Worm (Caenorhabditis elegans) whole organism, midembryonic: ENCODE measurements around the gene nphp-1.

Source experiments
- T22C8.4 ChIP-seq: fragments of 200-800 bp; sonication (Bioruptor generic); IDR thresholded peaks from 2 replicates; pipeline ENCODE4 v1.3.6; 2022; ENCODE audit warnings: missing genetic modification characterization, missing compliant biosample characterization
- cog-1 ChIP-seq: sonication (generic microtip); optimal IDR thresholded peaks from 2 replicates; lab custom pipeline; 2016; ENCODE audit warnings: missing genetic modification characterization, missing compliant biosample characterization
- flt-1 ChIP-seq: fragments of 200-800 bp; sonication (Bioruptor generic); IDR thresholded peaks from 2 replicates; pipeline ENCODE4 v1.3.6; 2022; ENCODE audit warnings: missing genetic modification characterization, missing compliant biosample characterization
- klf-2 ChIP-seq: fragments of 200-800 bp; sonication (Bioruptor generic); conservative IDR thresholded peaks from 2 replicates; pipeline ENCODE4 v1.3.6; 2022; ENCODE audit warnings: missing genetic modification reagents, missing genetic modification characterization, missing compliant biosample characterization
- med-1 ChIP-seq: sonication (generic microtip); optimal IDR thresholded peaks from 2 replicates; lab custom pipeline; 2017; ENCODE audit warnings: missing genetic modification characterization, mild to moderate bottlenecking, missing compliant biosample characterization, antibody characterized with exemption, missing genetic modification reagents; ENCODE audit not compliant: insufficient read depth
- tab-1 ChIP-seq: fragments of 200-800 bp; sonication (Bioruptor generic); IDR thresholded peaks from 2 replicates; pipeline ENCODE4 v1.3.6; 2022; ENCODE audit warnings: missing genetic modification characterization, missing compliant biosample characterization

DNA sequence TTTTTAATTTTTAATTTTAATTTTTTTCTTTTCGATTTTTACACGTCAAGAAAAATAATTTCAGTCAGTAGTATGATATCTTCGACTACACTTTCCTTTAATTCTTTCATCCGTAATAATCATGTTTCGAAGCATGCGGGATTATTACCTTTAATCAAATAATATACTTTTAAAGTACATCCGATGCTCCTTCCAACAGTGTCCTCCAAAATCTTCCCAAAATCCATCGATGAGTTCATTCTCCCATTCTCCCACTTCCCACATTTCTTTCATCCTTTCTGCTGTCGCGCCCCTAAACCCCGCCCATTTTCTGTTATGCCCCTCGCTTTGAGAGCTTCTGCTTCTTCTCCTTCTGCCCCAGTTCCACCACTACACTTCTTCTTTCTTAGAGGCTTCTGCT, 42.7 kb upstream of the nphp-1 start, which contains the start of gene lgc-57:
- TF ChIP-seq flt-1 (GFP tag; lab: Robert Waterston, UW): no peak
- TF ChIP-seq klf-2 (GFP tag; lab: Robert Waterston, UW): no peak
- TF ChIP-seq T22C8.4 (GFP tag; lab: Robert Waterston, UW): no peak
- no peak for TF ChIP-seq med-1
- no peak for TF ChIP-seq cog-1 (tag; lab: Kevin White, UChicago)
- no peak for TF ChIP-seq tab-1 (GFP tag; lab: Robert Waterston, UW)
